Worm (Caenorhabditis elegans) whole organism, L2 larva: ENCODE results near the gene memi-1.

Source experiments
- alr-1 ChIP-seq: fragments of 150-350 bp; optimal IDR thresholded peaks from 2 replicates; lab custom pipeline; 2014; ENCODE audit warnings: missing biosample characterization, missing genetic modification characterization
- ama-1 ChIP-seq: fragments of 150-350 bp; optimal IDR thresholded peaks from 2 replicates; lab custom pipeline; 2018; ENCODE audit warnings: inconsistent platforms
- blmp-1 ChIP-seq: sonication (generic microtip); optimal IDR thresholded peaks from 2 replicates; lab custom pipeline; 2017; ENCODE audit warnings: missing genetic modification characterization, mild to moderate bottlenecking, missing compliant biosample characterization, antibody characterized with exemption, moderate library complexity; ENCODE audit not compliant: insufficient read depth
- egl-27 ChIP-seq: sonication (generic microtip); optimal IDR thresholded peaks from 3 replicates; lab custom pipeline; 2017; ENCODE audit warnings: missing biosample characterization, missing genetic modification reagents, missing genetic modification characterization
- lin-11 ChIP-seq: fragments of 150-350 bp; sonication (generic microtip); optimal IDR thresholded peaks from 2 replicates; lab custom pipeline; 2014; ENCODE audit warnings: missing biosample characterization, missing genetic modification characterization, inconsistent platforms, mixed read lengths
- lin-13 ChIP-seq: fragments of 150-350 bp; optimal IDR thresholded peaks from 2 replicates; lab custom pipeline; 2014; ENCODE audit warnings: missing biosample characterization, missing genetic modification reagents, missing genetic modification characterization
- lin-39 ChIP-seq: fragments of 150-350 bp; optimal IDR thresholded peaks from 2 replicates; lab custom pipeline; 2014; ENCODE audit warnings: missing biosample characterization, missing genetic modification reagents, missing genetic modification characterization
- lsy-2 ChIP-seq, 2 experiments: fragments of 150-350 bp in 1 of 2; sonication (generic microtip) in 1 of 2; optimal IDR thresholded peaks; 2 replicates each; lab custom pipeline; 2014 to 2017; ENCODE audit warnings: missing biosample characterization in 2 of 2, missing genetic modification characterization in 2 of 2
- mab-5 ChIP-seq: fragments of 150-350 bp; optimal IDR thresholded peaks from 2 replicates; lab custom pipeline; 2014; ENCODE audit warnings: missing biosample characterization, missing genetic modification characterization
- mdl-1 ChIP-seq, 2 experiments: fragments of 150-350 bp in 1 of 2; sonication (generic microtip) in 1 of 2; optimal IDR thresholded peaks; 2 replicates each; lab custom pipeline; 2017; ENCODE audit warnings: missing biosample characterization in 2 of 2, missing genetic modification characterization in 2 of 2
- nhr-12 ChIP-seq: fragments of 150-350 bp; optimal IDR thresholded peaks from 2 replicates; lab custom pipeline; 2014; ENCODE audit warnings: missing biosample characterization, missing genetic modification characterization
- nhr-23 ChIP-seq: fragments of 150-350 bp; optimal IDR thresholded peaks from 2 replicates; lab custom pipeline; 2014; ENCODE audit warnings: missing biosample characterization, missing genetic modification reagents, missing genetic modification characterization
- unc-62 ChIP-seq: fragments of 150-350 bp; optimal IDR thresholded peaks from 2 replicates; lab custom pipeline; 2014; ENCODE audit warnings: missing biosample characterization, missing genetic modification reagents, missing genetic modification characterization
- ztf-11 ChIP-seq: sonication (generic microtip); optimal IDR thresholded peaks from 2 replicates; lab custom pipeline; 2017; ENCODE audit warnings: missing biosample characterization, missing genetic modification characterization

DNA sequence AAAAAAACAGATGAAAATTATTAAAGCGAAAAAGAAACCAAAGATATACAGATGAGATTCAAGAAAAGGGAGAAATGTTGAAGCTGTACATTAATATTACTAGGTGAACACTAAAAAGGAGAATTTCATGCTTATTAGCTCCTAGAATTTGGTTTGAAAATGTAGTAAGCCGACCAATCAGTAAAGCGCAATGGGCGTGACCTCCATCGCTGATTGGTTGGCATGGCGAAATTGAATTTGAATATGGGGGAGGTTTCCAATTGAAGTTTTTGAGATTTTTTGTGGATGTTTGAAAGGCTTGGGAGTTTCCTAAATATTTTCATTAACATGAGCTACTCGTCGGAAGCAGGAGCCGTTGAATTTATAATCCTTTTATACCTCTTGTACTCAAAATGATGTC is 16.3 kb upstream of the memi-1 start:
- TF ChIP-seq unc-62 (GFP tag; lab: Kevin White, UChicago) = no peak
- TF ChIP-seq lin-39 (tag; lab: Kevin White, UChicago) = no peak
- TF ChIP-seq lsy-2 (tag; optimal IDR thresholded peaks at IDR 0.05; lab: Kevin White, UChicago) = no peak
- TF ChIP-seq ztf-11 = no peak
- no peak for TF ChIP-seq nhr-12 (tag; lab: Kevin White, UChicago)
- no peak for TF ChIP-seq mab-5
- no peak for TF ChIP-seq blmp-1 (tag; lab: Kevin White, UChicago)
- no peak for TF ChIP-seq egl-27 (tag; lab: Kevin White, UChicago)
- no peak for TF ChIP-seq ama-1 (lab: Kevin White, UChicago)
- TF ChIP-seq nhr-23 (tag; lab: Kevin White, UChicago) = no peak
- no peak for TF ChIP-seq lin-11 (tag; lab: Kevin White, UChicago)
- TF ChIP-seq alr-1 (tag; lab: Kevin White, UChicago) = no peak
- TF ChIP-seq mdl-1 (tag; optimal IDR thresholded peaks at IDR 0.05; lab: Kevin White, UChicago) = no peak
- no peak for TF ChIP-seq lin-13 (GFP tag; lab: Kevin White, UChicago)
